Fruit fly (Drosophila melanogaster) whole organism, embryonic: ENCODE results near the gene Pp1-87B.

Experiments used
- CG10366 ChIP-seq: fragments of 200-800 bp; sonication (Bioruptor generic); IDR thresholded peaks from 2 replicates; pipeline ENCODE4 v1.3.6; 2022; ENCODE audit warnings: missing biosample characterization, missing genetic modification characterization
- CG10654 ChIP-seq: fragments of 200-800 bp; sonication (Bioruptor generic); optimal IDR thresholded peaks from 2 replicates; lab custom pipeline; 2016; ENCODE audit warnings: missing biosample characterization, missing genetic modification characterization
- CG11085 ChIP-seq: fragments of 200-800 bp; sonication (Bioruptor generic); IDR thresholded peaks from 2 replicates; pipeline ENCODE4 v1.3.6; 2022; ENCODE audit warnings: missing biosample characterization, missing genetic modification characterization
- CG12219 ChIP-seq: fragments of 200-800 bp; sonication (Bioruptor generic); optimal IDR thresholded peaks from 3 replicates; lab custom pipeline; 2018; ENCODE audit warnings: missing biosample characterization, mild to moderate bottlenecking, missing genetic modification characterization
- CG13287 ChIP-seq: fragments of 200-800 bp; sonication (Bioruptor generic); IDR thresholded peaks from 2 replicates; pipeline ENCODE4 v1.3.6; 2022; ENCODE audit warnings: missing biosample characterization, missing genetic modification characterization; ENCODE audit not compliant: partially characterized antibody
- CG13894 ChIP-seq: fragments of 200-800 bp; sonication (Bioruptor generic); optimal IDR thresholded peaks from 3 replicates; lab custom pipeline; 2018; ENCODE audit warnings: missing biosample characterization, mild to moderate bottlenecking, missing genetic modification characterization, moderate library complexity
- CG15011 ChIP-seq: fragments of 200-800 bp; sonication (Bioruptor generic); optimal IDR thresholded peaks from 3 replicates; lab custom pipeline; 2018; ENCODE audit warnings: missing biosample characterization, mild to moderate bottlenecking, missing genetic modification characterization
- CG15514 ChIP-seq: fragments of 200-800 bp; sonication (Bioruptor generic); optimal IDR thresholded peaks from 3 replicates; lab custom pipeline; 2017; ENCODE audit warnings: missing biosample characterization, missing genetic modification characterization, mild to moderate bottlenecking, moderate library complexity, missing genetic modification reagents
- CG17186 ChIP-seq: fragments of 200-800 bp; sonication (Bioruptor generic); optimal IDR thresholded peaks from 3 replicates; lab custom pipeline; 2017; ENCODE audit warnings: missing biosample characterization, missing genetic modification reagents, missing genetic modification characterization
- CG17361 ChIP-seq: fragments of 200-800 bp; sonication (Bioruptor generic); IDR thresholded peaks from 3 replicates; pipeline ENCODE4 v1.3.6; 2022; ENCODE audit warnings: missing biosample characterization, missing genetic modification characterization
- CG17612 ChIP-seq: fragments of 200-800 bp; sonication (Bioruptor generic); IDR thresholded peaks from 2 replicates; pipeline ENCODE4 v1.3.6; 2022; ENCODE audit warnings: missing biosample characterization, missing genetic modification characterization
- CG17829 ChIP-seq: fragments of 200-800 bp; optimal IDR thresholded peaks from 2 replicates; lab custom pipeline; 2019; ENCODE audit warnings: missing biosample characterization, mild to moderate bottlenecking, missing genetic modification characterization, moderate library complexity
- CG18262 ChIP-seq: fragments of 200-800 bp; optimal IDR thresholded peaks from 3 replicates; lab custom pipeline; 2019; ENCODE audit warnings: missing biosample characterization, mild to moderate bottlenecking, missing genetic modification characterization, moderate library complexity
- CG33557 ChIP-seq: fragments of 200-800 bp; sonication (Bioruptor generic); optimal IDR thresholded peaks from 2 replicates; lab custom pipeline; 2019; ENCODE audit warnings: missing biosample characterization, mild to moderate bottlenecking, missing genetic modification characterization, moderate library complexity
- CG3847 ChIP-seq: fragments of 200-800 bp; sonication (Bioruptor generic); IDR thresholded peaks from 2 replicates; pipeline ENCODE4 v1.3.6; 2022; ENCODE audit warnings: missing biosample characterization, missing genetic modification characterization
- CG43689 ChIP-seq: fragments of 200-800 bp; sonication (Bioruptor generic); IDR thresholded peaks from 2 replicates; pipeline ENCODE4 v1.3.6; 2022; ENCODE audit warnings: missing biosample characterization, missing genetic modification characterization
- CG4707 ChIP-seq: fragments of 200-800 bp; sonication (Bioruptor generic); optimal IDR thresholded peaks from 2 replicates; lab custom pipeline; 2018; ENCODE audit warnings: missing biosample characterization, mild to moderate bottlenecking, missing genetic modification characterization, moderate library complexity
- CG4820 ChIP-seq: fragments of 200-800 bp; sonication (Bioruptor generic); optimal IDR thresholded peaks from 3 replicates; lab custom pipeline; 2016; ENCODE audit warnings: missing biosample characterization, missing genetic modification characterization
- CG6765 ChIP-seq: fragments of 200-800 bp; sonication (Bioruptor generic); optimal IDR thresholded peaks from 3 replicates; lab custom pipeline; 2017; ENCODE audit warnings: missing biosample characterization, mild to moderate bottlenecking, missing genetic modification characterization
- CG7357 ChIP-seq: fragments of 200-800 bp; sonication (Bioruptor generic); IDR thresholded peaks from 3 replicates; pipeline ENCODE4 v1.3.6; 2022; ENCODE audit warnings: missing biosample characterization, missing genetic modification characterization
- CG7372 ChIP-seq: fragments of 200-800 bp; sonication (Bioruptor generic); IDR thresholded peaks from 2 replicates; pipeline ENCODE4 v1.3.6; 2022; ENCODE audit warnings: missing biosample characterization, missing genetic modification characterization
- CG7928 ChIP-seq: fragments of 200-800 bp; sonication (Bioruptor generic); optimal IDR thresholded peaks from 2 replicates; lab custom pipeline; 2017; ENCODE audit warnings: missing biosample characterization, mild to moderate bottlenecking, missing genetic modification characterization
- CG7963 ChIP-seq: fragments of 200-800 bp; sonication (Bioruptor generic); IDR thresholded peaks from 3 replicates; pipeline ENCODE4 v1.3.6; 2022; ENCODE audit warnings: missing biosample characterization, missing genetic modification characterization; ENCODE audit not compliant: partially characterized antibody
- CrebB ChIP-seq: fragments of 200-800 bp; sonication (Bioruptor generic); optimal IDR thresholded peaks from 3 replicates; lab custom pipeline; 2018; ENCODE audit warnings: missing biosample characterization, mild to moderate bottlenecking, missing genetic modification characterization
- Dip3 ChIP-seq: fragments of 200-800 bp; sonication (Bioruptor generic); optimal IDR thresholded peaks from 3 replicates; lab custom pipeline; 2016; ENCODE audit warnings: missing biosample characterization, missing genetic modification characterization
- Gug ChIP-seq: fragments of 200-800 bp; sonication (Bioruptor generic); IDR thresholded peaks from 4 replicates; pipeline ENCODE4 v1.3.6; 2022; ENCODE audit warnings: missing biosample characterization, missing genetic modification characterization
- Hr51 ChIP-seq, 2 experiments: fragments of 200-800 bp; sonication (Bioruptor generic); optimal IDR thresholded peaks; 2 replicates in 1 of 2; 3 replicates in 1 of 2; lab custom pipeline; 2016 to 2018; ENCODE audit warnings: missing biosample characterization in 2 of 2, missing genetic modification characterization in 2 of 2, mild to moderate bottlenecking in 1 of 2, moderate library complexity in 1 of 2
- NFAT ChIP-seq: fragments of 200-800 bp; sonication (Bioruptor generic); IDR thresholded peaks from 2 replicates; pipeline ENCODE4 v1.3.6; 2022; ENCODE audit warnings: missing biosample characterization, missing genetic modification characterization
- Nf-YA ChIP-seq: fragments of 200-800 bp; sonication (Bioruptor generic); IDR thresholded peaks from 2 replicates; pipeline ENCODE4 v1.3.6; 2022; ENCODE audit warnings: missing biosample characterization, missing genetic modification characterization
- Oaz ChIP-seq: fragments of 200-800 bp; sonication (Bioruptor generic); IDR thresholded peaks from 2 replicates; pipeline ENCODE4 v1.3.6; 2022; ENCODE audit warnings: missing biosample characterization, missing genetic modification characterization
- Poxn ChIP-seq: fragments of 200-800 bp; sonication (Bioruptor generic); IDR thresholded peaks from 2 replicates; pipeline ENCODE4 v1.3.6; 2022; ENCODE audit warnings: missing biosample characterization, missing genetic modification characterization
- Six4 ChIP-seq: fragments of 200-800 bp; sonication (Bioruptor generic); optimal IDR thresholded peaks from 2 replicates; lab custom pipeline; 2016; ENCODE audit warnings: missing biosample characterization, missing genetic modification characterization
- Taf1 ChIP-seq: fragments of 200-800 bp; sonication (Bioruptor generic); IDR thresholded peaks from 2 replicates; pipeline ENCODE4 v1.3.6; 2022; ENCODE audit warnings: missing biosample characterization, missing genetic modification characterization
- Tbp ChIP-seq: fragments of >200 bp; optimal IDR thresholded peaks from 2 replicates; lab custom pipeline; 2018; ENCODE audit warnings: missing biosample characterization, missing genetic modification characterization
- ac ChIP-seq: fragments of 200-800 bp; sonication (Bioruptor generic); optimal IDR thresholded peaks from 3 replicates; lab custom pipeline; 2017; ENCODE audit warnings: missing biosample characterization, mild to moderate bottlenecking, missing genetic modification characterization
- cato ChIP-seq: fragments of 200-800 bp; sonication (Bioruptor generic); optimal IDR thresholded peaks from 2 replicates; lab custom pipeline; 2016; ENCODE audit warnings: missing biosample characterization, missing genetic modification characterization, borderline replicate concordance
- esg ChIP-seq: fragments of 200-800 bp; sonication (Bioruptor generic); conservative IDR thresholded peaks from 2 replicates; pipeline ENCODE4 v1.3.6; 2022; ENCODE audit warnings: missing biosample characterization, missing genetic modification characterization
- fu2 ChIP-seq: fragments of 200-800 bp; sonication (Bioruptor generic); optimal IDR thresholded peaks from 2 replicates; lab custom pipeline; 2016; ENCODE audit warnings: missing biosample characterization, missing genetic modification characterization
- kah ChIP-seq: fragments of 200-800 bp; sonication (Bioruptor generic); optimal IDR thresholded peaks from 2 replicates; lab custom pipeline; 2018; ENCODE audit warnings: missing biosample characterization, mild to moderate bottlenecking, missing genetic modification characterization
- kni ChIP-seq: fragments of 200-800 bp; sonication (Bioruptor generic); optimal IDR thresholded peaks from 3 replicates; lab custom pipeline; 2017; ENCODE audit warnings: mild to moderate bottlenecking, missing biosample characterization, missing genetic modification reagents, missing genetic modification characterization
- mam ChIP-seq: fragments of 200-800 bp; sonication (Bioruptor generic); optimal IDR thresholded peaks from 3 replicates; lab custom pipeline; 2016; ENCODE audit warnings: missing biosample characterization, missing genetic modification characterization
- pb ChIP-seq: fragments of 200-800 bp; sonication (Bioruptor generic); optimal IDR thresholded peaks from 3 replicates; lab custom pipeline; 2016; ENCODE audit warnings: missing biosample characterization, missing genetic modification characterization
- phol ChIP-seq: fragments of 200-800 bp; sonication (Bioruptor generic); optimal IDR thresholded peaks from 3 replicates; lab custom pipeline; 2018; ENCODE audit warnings: missing biosample characterization, mild to moderate bottlenecking, missing genetic modification characterization, moderate library complexity
- prd ChIP-seq, 3 experiments: fragments of >200 bp in 2 of 3; fragments of 200-800 bp in 1 of 3; sonication (Bioruptor generic) in 1 of 3; optimal IDR thresholded peaks in 2 of 3; IDR thresholded peaks in 1 of 3; 2 replicates in 2 of 3; 3 replicates in 1 of 3; pipeline versions ENCODE4 v1.3.6 to Lab custom; 2017 to 2022; ENCODE audit warnings: missing biosample characterization in 1 of 3, missing genetic modification characterization in 1 of 3
- shn ChIP-seq: fragments of 200-800 bp; sonication (Bioruptor generic); optimal IDR thresholded peaks from 3 replicates; lab custom pipeline; 2016; ENCODE audit warnings: missing biosample characterization, missing genetic modification characterization
- sim ChIP-seq: fragments of 200-800 bp; sonication (Bioruptor generic); IDR thresholded peaks from 2 replicates; pipeline ENCODE4 v1.3.6; 2022; ENCODE audit warnings: missing biosample characterization, missing genetic modification characterization
- sima ChIP-seq: fragments of 200-800 bp; sonication (Bioruptor generic); optimal IDR thresholded peaks from 2 replicates; lab custom pipeline; 2016; ENCODE audit warnings: missing biosample characterization, missing genetic modification characterization
- unpg ChIP-seq: fragments of 200-800 bp; sonication (Bioruptor generic); optimal IDR thresholded peaks from 3 replicates; lab custom pipeline; 2018; ENCODE audit warnings: missing biosample characterization, mild to moderate bottlenecking, missing genetic modification characterization, moderate library complexity
- vfl ChIP-seq: fragments of 200-800 bp; sonication (Bioruptor generic); optimal IDR thresholded peaks from 2 replicates; lab custom pipeline; 2016; ENCODE audit warnings: missing biosample characterization, missing genetic modification characterization
- zen ChIP-seq: fragments of 200-800 bp; sonication (Bioruptor generic); optimal IDR thresholded peaks from 3 replicates; lab custom pipeline; 2018; ENCODE audit warnings: missing biosample characterization, mild to moderate bottlenecking, missing genetic modification characterization, moderate library complexity

Pp1-87B gene

DNA sequence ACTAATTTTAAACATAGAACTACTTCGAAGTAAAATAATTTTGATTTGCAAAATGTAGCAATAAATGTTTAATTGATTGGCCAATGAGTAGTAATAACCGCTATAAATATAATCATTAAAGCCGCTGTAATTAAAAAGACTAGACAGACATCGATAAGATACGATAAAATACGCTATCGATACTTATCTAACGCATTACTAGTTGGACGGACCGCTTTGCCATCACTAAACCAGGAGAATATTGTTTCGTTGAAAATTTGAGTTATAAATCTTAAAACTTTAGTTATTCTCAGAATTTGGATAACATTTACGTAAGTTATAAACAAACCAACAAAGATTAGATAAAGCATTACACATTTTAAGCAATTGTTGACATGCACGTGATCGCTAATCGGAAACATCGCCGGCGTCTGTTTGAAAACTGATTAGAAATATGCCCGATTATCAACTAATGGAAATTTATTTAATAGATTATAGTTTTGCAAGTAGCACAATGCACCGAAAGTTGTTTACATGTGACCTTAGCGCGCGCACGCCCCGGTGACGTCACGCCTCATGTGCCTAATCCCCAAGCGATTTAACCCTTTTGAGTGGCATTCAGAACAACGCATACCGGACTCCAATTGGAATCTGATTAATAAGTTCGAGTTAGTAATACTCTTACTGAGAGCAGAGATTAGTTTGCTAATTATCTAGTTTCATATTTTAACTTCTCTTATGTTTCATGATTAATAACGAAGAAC is 13.9 kb upstream of the Pp1-87B start, which contains the start of gene Desat1 (continued):
- TF ChIP-seq Nf-YA (GFP tag; lab: Robert Waterston, UW) = no peak
- no peak for TF ChIP-seq prd (optimal IDR thresholded peaks at IDR 0.05; lab: Kevin White, UChicago)
- no peak for TF ChIP-seq prd (GFP tag; IDR thresholded peaks at IDR 0.05; lab: Robert Waterston, UW)
- TF ChIP-seq mam (GFP tag; lab: Kevin White, UChicago) = no peak
- TF ChIP-seq CG3847 (GFP tag; lab: Robert Waterston, UW) = no peak
- no peak for TF ChIP-seq Hr51 (GFP tag; optimal IDR thresholded peaks at IDR 0.05; lab: Kevin White, UChicago)
- TF ChIP-seq CG11085 = no peak
- TF ChIP-seq Poxn (GFP tag; lab: Robert Waterston, UW) = no peak
- peak; percentile 9 for TF ChIP-seq phol
- peak; percentile 23 for TF ChIP-seq CG33557 (GFP tag; lab: Kevin White, UChicago)
- no peak for TF ChIP-seq Oaz (GFP tag; lab: Robert Waterston, UW)
- no peak for TF ChIP-seq kah
- TF ChIP-seq CG13287 (GFP tag; lab: Robert Waterston, UW) = peak; percentile 94
- TF ChIP-seq CG7357 (GFP tag; lab: Robert Waterston, UW) = no peak
- no peak for TF ChIP-seq CrebB (tag; lab: Kevin White, UChicago)
- TF ChIP-seq zen (tag; lab: Kevin White, UChicago) = peak; percentile 79
- TF ChIP-seq pb (GFP tag; lab: Kevin White, UChicago) = no peak
- no peak for TF ChIP-seq CG18262
- no peak for TF ChIP-seq Tbp (GFP tag; lab: Kevin White, UChicago)
- TF ChIP-seq CG17612 (GFP tag; lab: Robert Waterston, UW) = no peak
- no peak for TF ChIP-seq Taf1
- no peak for TF ChIP-seq vfl (GFP tag; lab: Kevin White, UChicago)
- TF ChIP-seq CG17361 (GFP tag; lab: Robert Waterston, UW) = peak; percentile 26; the same call in 1 of the 3 replicates
- no peak for TF ChIP-seq Gug (GFP tag; lab: Robert Waterston, UW)
- TF ChIP-seq esg (GFP tag; lab: Robert Waterston, UW) = no peak
- TF ChIP-seq CG17829 = peak; percentile 15
- TF ChIP-seq CG4707 (GFP tag; lab: Kevin White, UChicago) = no peak
- TF ChIP-seq CG7928 (GFP tag; lab: Kevin White, UChicago) = no peak
- TF ChIP-seq CG7372 = no peak
- no peak for TF ChIP-seq fu2 (GFP tag; lab: Kevin White, UChicago)
- peak; percentile 9; the same call in 1 of the 2 replicates for TF ChIP-seq NFAT
- no peak for TF ChIP-seq CG15011 (GFP tag; lab: Kevin White, UChicago)
- no peak for TF ChIP-seq sim
- no peak for TF ChIP-seq sima (GFP tag; lab: Kevin White, UChicago)
- peak; percentile 14 for TF ChIP-seq CG6765 (GFP tag; lab: Kevin White, UChicago)
- no peak for TF ChIP-seq shn (GFP tag; lab: Kevin White, UChicago)
- no peak for TF ChIP-seq CG10366
- no peak for TF ChIP-seq CG43689 (GFP tag; lab: Robert Waterston, UW)
- TF ChIP-seq kni = no peak
- TF ChIP-seq cato (GFP tag; lab: Kevin White, UChicago) = no peak
- TF ChIP-seq CG4820 (GFP tag; lab: Kevin White, UChicago) = no peak
- peak; percentile 88 for TF ChIP-seq CG7963 (GFP tag; lab: Robert Waterston, UW)
- peak; percentile 12 for TF ChIP-seq CG17186 (GFP tag; lab: Kevin White, UChicago)
- TF ChIP-seq CG10654 (GFP tag; lab: Kevin White, UChicago) = no peak
- no peak for TF ChIP-seq CG12219
- peak; percentile 41 for TF ChIP-seq CG15514 (GFP tag; lab: Kevin White, UChicago)
- TF ChIP-seq CG13894 (tag; lab: Kevin White, UChicago) = no peak
- no peak for TF ChIP-seq Six4 (GFP tag; lab: Kevin White, UChicago)
- TF ChIP-seq Dip3 (GFP tag; lab: Kevin White, UChicago) = no peak
- no peak for TF ChIP-seq unpg
- TF ChIP-seq ac (GFP tag; lab: Kevin White, UChicago) = no peak
